Fruit fly (Drosophila melanogaster) whole organism, adult: ENCODE data around the gene CG14042.

Experiments used
- CG11617 ChIP-seq: fragments of 200-800 bp; sonication (Bioruptor generic); optimal IDR thresholded peaks from 2 replicates; lab custom pipeline; 2017; ENCODE audit warnings: mild to moderate bottlenecking, missing biosample characterization, missing genetic modification reagents, missing genetic modification characterization
- CG12768 ChIP-seq: fragments of 200-800 bp; sonication (Bioruptor generic); optimal IDR thresholded peaks from 2 replicates; lab custom pipeline; 2017; ENCODE audit warnings: missing biosample characterization, missing genetic modification characterization, mild to moderate bottlenecking, moderate library complexity, missing genetic modification reagents
- CG14711 ChIP-seq: fragments of 200-800 bp; sonication (Bioruptor generic); optimal IDR thresholded peaks from 2 replicates; lab custom pipeline; 2018; ENCODE audit warnings: missing biosample characterization, mild to moderate bottlenecking, missing genetic modification characterization, moderate library complexity
- CG33017 ChIP-seq: fragments of 200-800 bp; sonication (Bioruptor generic); optimal IDR thresholded peaks from 2 replicates; lab custom pipeline; 2018; ENCODE audit warnings: missing biosample characterization, mild to moderate bottlenecking, missing genetic modification characterization, moderate library complexity
- CG5204 ChIP-seq: fragments of 200-800 bp; sonication (Bioruptor generic); optimal IDR thresholded peaks from 2 replicates; lab custom pipeline; 2016; ENCODE audit warnings: missing biosample characterization, missing genetic modification characterization
- CG7045 ChIP-seq: fragments of 200-800 bp; sonication (Bioruptor generic); optimal IDR thresholded peaks from 2 replicates; lab custom pipeline; 2017; ENCODE audit warnings: missing biosample characterization, mild to moderate bottlenecking, missing genetic modification characterization
- CG7101 ChIP-seq: fragments of 200-800 bp; sonication (Bioruptor generic); optimal IDR thresholded peaks from 2 replicates; lab custom pipeline; 2018; ENCODE audit warnings: missing biosample characterization, mild to moderate bottlenecking, missing genetic modification characterization, moderate library complexity
- Clk ChIP-seq: fragments of 200-800 bp; sonication (Bioruptor generic); optimal IDR thresholded peaks from 2 replicates; lab custom pipeline; 2017; ENCODE audit warnings: missing biosample characterization, missing genetic modification characterization
- Hr96 ChIP-seq: fragments of 200-800 bp; sonication (Bioruptor generic); optimal IDR thresholded peaks from 2 replicates; lab custom pipeline; 2016; ENCODE audit warnings: missing biosample characterization, missing genetic modification characterization
- Mnt ChIP-seq: fragments of 200-800 bp; sonication (Bioruptor generic); optimal IDR thresholded peaks from 2 replicates; lab custom pipeline; 2016; ENCODE audit warnings: missing biosample characterization, mild to moderate bottlenecking, missing genetic modification characterization
- kay ChIP-seq: fragments of 200-800 bp; sonication (Bioruptor generic); peaks from one replicate; lab custom pipeline; 2016; ENCODE audit warnings: missing biosample characterization, missing genetic modification characterization, borderline replicate concordance
- toe ChIP-seq: fragments of 200-800 bp; sonication (Bioruptor generic); optimal IDR thresholded peaks from 2 replicates; lab custom pipeline; 2016; ENCODE audit warnings: missing biosample characterization, missing genetic modification characterization

dm6 chr2L:5070797-5071579 is 33.5 kb downstream of the CG14042 start, which contains the start of gene RpL37A:
- TF ChIP-seq CG12768 (GFP tag; lab: Kevin White, UChicago) (peak; percentile 66), CG33017 (tag; lab: Kevin White, UChicago) (peak; percentile 54), Hr96 (peak; percentile 84), CG7101 (tag; lab: Kevin White, UChicago) (peak; percentile 81), Mnt (GFP tag; lab: Kevin White, UChicago) (peak; percentile 76), CG5204 (GFP tag; lab: Kevin White, UChicago) (no peak), CG14711 (tag; lab: Kevin White, UChicago) (peak; percentile 61), kay (GFP tag; lab: Kevin White, UChicago) (peak; percentile 18), toe (GFP tag; lab: Kevin White, UChicago) (no peak), CG7045 (GFP tag; lab: Kevin White, UChicago) (peak; percentile 57), CG11617 (peak; percentile 87), Clk (GFP tag; lab: Kevin White, UChicago) (peak; percentile 61)
